Worm (Caenorhabditis elegans) whole organism, young adult: ENCODE data around the gene glrx-21.
A peak's percentile ranks its signal among the peaks of the same experiment; 100 is the strongest.

Experiments used
- B0019.2 ChIP-seq: fragments of 200-800 bp; sonication (Bioruptor generic); conservative IDR thresholded peaks from 2 replicates; pipeline ENCODE4 v1.3.6; 2022; ENCODE audit warnings: missing genetic modification reagents, missing genetic modification characterization, missing compliant biosample characterization
- F23B12.7 ChIP-seq: sonication (generic microtip); optimal IDR thresholded peaks from 2 replicates; lab custom pipeline; 2017; ENCODE audit warnings: missing genetic modification characterization, mild to moderate bottlenecking, missing compliant biosample characterization, antibody characterized with exemption, moderate library complexity; ENCODE audit not compliant: insufficient read depth
- F33H1.4 ChIP-seq: fragments of 200-800 bp; sonication (Bioruptor generic); IDR thresholded peaks from 2 replicates; pipeline ENCODE4 v1.3.6; 2022; ENCODE audit warnings: missing genetic modification reagents, missing genetic modification characterization, missing compliant biosample characterization
- F57A8.1 ChIP-seq: fragments of 200-800 bp; sonication (Bioruptor generic); optimal IDR thresholded peaks from 2 replicates; lab custom pipeline; 2018; ENCODE audit warnings: mild to moderate bottlenecking, missing genetic modification characterization, moderate library complexity, missing compliant biosample characterization
- K11D2.4 ChIP-seq: fragments of 200-800 bp; sonication (Bioruptor generic); IDR thresholded peaks from 2 replicates; pipeline ENCODE4 v1.3.6; 2022; ENCODE audit warnings: missing genetic modification reagents, missing genetic modification characterization, missing compliant biosample characterization
- T26A5.8 ChIP-seq: sonication (generic microtip); optimal IDR thresholded peaks from 2 replicates; lab custom pipeline; 2016; ENCODE audit warnings: missing genetic modification characterization, missing compliant biosample characterization
- aptf-2 ChIP-seq: fragments of 200-800 bp; sonication (Bioruptor generic); conservative IDR thresholded peaks from 2 replicates; pipeline ENCODE4 v1.3.6; 2022; ENCODE audit warnings: missing genetic modification reagents, missing genetic modification characterization, missing compliant biosample characterization
- aptf-3 ChIP-seq: fragments of 200-800 bp; sonication (Bioruptor generic); IDR thresholded peaks from 2 replicates; pipeline ENCODE4 v1.3.6; 2022; ENCODE audit warnings: missing genetic modification characterization, missing compliant biosample characterization
- athp-1 ChIP-seq: sonication (generic microtip); optimal IDR thresholded peaks from 2 replicates; lab custom pipeline; 2017; ENCODE audit warnings: mild to moderate bottlenecking, missing genetic modification characterization, missing compliant biosample characterization
- attf-3 ChIP-seq: fragments of 200-800 bp; sonication (Bioruptor generic); conservative IDR thresholded peaks from 2 replicates; pipeline ENCODE4 v1.3.6; 2022; ENCODE audit warnings: missing genetic modification reagents, missing genetic modification characterization, missing compliant biosample characterization
- attf-5 ChIP-seq: fragments of 200-800 bp; sonication (Bioruptor generic); optimal IDR thresholded peaks from 2 replicates; lab custom pipeline; 2018; ENCODE audit warnings: mild to moderate bottlenecking, missing genetic modification characterization, missing compliant biosample characterization
- ccch-3 ChIP-seq: fragments of 200-800 bp; sonication (Bioruptor generic); optimal IDR thresholded peaks from 2 replicates; lab custom pipeline; 2018; ENCODE audit warnings: mild to moderate bottlenecking, missing genetic modification characterization, missing compliant biosample characterization
- cebp-2 ChIP-seq: fragments of 200-800 bp; sonication (Bioruptor generic); IDR thresholded peaks from 2 replicates; pipeline ENCODE4 v1.3.6; 2022; ENCODE audit warnings: missing genetic modification characterization, missing compliant biosample characterization
- ceh-91 ChIP-seq: fragments of 200-800 bp; sonication (Bioruptor generic); IDR thresholded peaks from 2 replicates; pipeline ENCODE4 v1.3.6; 2022; ENCODE audit warnings: missing genetic modification reagents, missing genetic modification characterization, missing compliant biosample characterization
- dox-1 ChIP-seq: fragments of 200-800 bp; sonication (Bioruptor generic); IDR thresholded peaks from 2 replicates; pipeline ENCODE4 v1.3.6; 2022; ENCODE audit warnings: missing genetic modification reagents, missing genetic modification characterization, missing compliant biosample characterization
- efl-1 ChIP-seq: fragments of 150-350 bp; optimal IDR thresholded peaks from 2 replicates; lab custom pipeline; 2014; ENCODE audit warnings: missing biosample characterization, missing genetic modification reagents, missing genetic modification characterization
- egl-18 ChIP-seq: fragments of 200-800 bp; sonication (Bioruptor generic); IDR thresholded peaks from 2 replicates; pipeline ENCODE4 v1.3.6; 2022; ENCODE audit warnings: missing genetic modification reagents, missing genetic modification characterization, missing compliant biosample characterization
- ets-4 ChIP-seq: fragments of 200-800 bp; sonication (Bioruptor generic); optimal IDR thresholded peaks from 2 replicates; lab custom pipeline; 2018; ENCODE audit warnings: mild to moderate bottlenecking, missing genetic modification characterization, missing compliant biosample characterization
- fkh-3 ChIP-seq: sonication (generic microtip); optimal IDR thresholded peaks from 2 replicates; lab custom pipeline; 2016; ENCODE audit warnings: mild to moderate bottlenecking, missing genetic modification characterization, missing compliant biosample characterization
- hlh-12 ChIP-seq: sonication (generic microtip); optimal IDR thresholded peaks from 2 replicates; lab custom pipeline; 2016; ENCODE audit warnings: missing genetic modification characterization, missing compliant biosample characterization
- hmg-1.2 ChIP-seq: fragments of 200-800 bp; sonication (Bioruptor generic); IDR thresholded peaks from 2 replicates; pipeline ENCODE4 v1.3.6; 2022; ENCODE audit warnings: missing genetic modification reagents, missing genetic modification characterization, missing compliant biosample characterization
- hrde-1 ChIP-seq: sonication (generic microtip); optimal IDR thresholded peaks from 2 replicates; lab custom pipeline; 2016; ENCODE audit warnings: missing genetic modification characterization, mild to moderate bottlenecking, missing compliant biosample characterization, moderate library complexity, missing genotype, missing genetic modification reagents, borderline replicate concordance
- lag-1 ChIP-seq: fragments of 200-800 bp; sonication (Bioruptor generic); IDR thresholded peaks from 2 replicates; pipeline ENCODE4 v1.3.6; 2022; ENCODE audit warnings: missing genetic modification reagents, missing genetic modification characterization, missing compliant biosample characterization
- let-526 ChIP-seq: fragments of 200-800 bp; sonication (Bioruptor generic); IDR thresholded peaks from 2 replicates; pipeline ENCODE4 v1.3.6; 2022; ENCODE audit warnings: missing genetic modification reagents, missing genetic modification characterization, missing compliant biosample characterization
- lin-54 ChIP-seq: fragments of 200-800 bp; sonication (Bioruptor generic); optimal IDR thresholded peaks from 2 replicates; lab custom pipeline; 2018; ENCODE audit warnings: mild to moderate bottlenecking, missing genetic modification characterization, missing compliant biosample characterization
- lir-1 ChIP-seq: fragments of 200-800 bp; sonication (Bioruptor generic); conservative IDR thresholded peaks from 2 replicates; pipeline ENCODE4 v1.3.6; 2022; ENCODE audit warnings: missing genetic modification reagents, missing genetic modification characterization, missing compliant biosample characterization
- lsl-1 ChIP-seq: fragments of 200-800 bp; sonication (Bioruptor generic); optimal IDR thresholded peaks from 2 replicates; lab custom pipeline; 2018; ENCODE audit warnings: mild to moderate bottlenecking, missing genetic modification characterization, moderate library complexity, missing compliant biosample characterization
- madf-8 ChIP-seq: fragments of 200-800 bp; sonication (Bioruptor generic); conservative IDR thresholded peaks from 2 replicates; pipeline ENCODE4 v1.3.6; 2022; ENCODE audit warnings: missing genetic modification reagents, missing genetic modification characterization, missing compliant biosample characterization
- mcd-1 ChIP-seq: fragments of 200-800 bp; sonication (Bioruptor generic); IDR thresholded peaks from 2 replicates; pipeline ENCODE4 v1.3.6; 2022; ENCODE audit warnings: missing genetic modification reagents, missing genetic modification characterization, missing compliant biosample characterization
- mel-28 ChIP-seq: sonication (generic microtip); optimal IDR thresholded peaks from 2 replicates; lab custom pipeline; 2016; ENCODE audit warnings: borderline replicate concordance, mild to moderate bottlenecking, missing genetic modification characterization, missing compliant biosample characterization
- nhr-80 ChIP-seq: sonication (generic microtip); optimal IDR thresholded peaks from 2 replicates; lab custom pipeline; 2016; ENCODE audit warnings: missing genetic modification characterization, missing compliant biosample characterization
- pbrm-1 ChIP-seq: fragments of 200-800 bp; sonication (Bioruptor generic); IDR thresholded peaks from 2 replicates; pipeline ENCODE4 v1.3.6; 2022; ENCODE audit warnings: missing genetic modification reagents, missing genetic modification characterization, missing compliant biosample characterization
- pha-4 ChIP-seq: fragments of 150-350 bp; sonication (generic microtip); optimal IDR thresholded peaks from 2 replicates; lab custom pipeline; 2014; ENCODE audit warnings: missing biosample characterization, missing genetic modification reagents, missing genetic modification characterization
- rec-8 ChIP-seq, 2 experiments: sonication (generic microtip); optimal IDR thresholded peaks; 2 replicates each; lab custom pipeline; 2016; ENCODE audit warnings: mild to moderate bottlenecking in 2 of 2, missing genetic modification characterization in 2 of 2, missing genetic modification reagents in 2 of 2, missing genotype in 2 of 2, missing biosample characterization in 1 of 2, missing compliant biosample characterization in 1 of 2, moderate library complexity in 1 of 2
- rpc-1 ChIP-seq, 2 experiments: fragments of 150-350 bp in 1 of 2; sonication (generic microtip) in 1 of 2; optimal IDR thresholded peaks; 2 replicates each; lab custom pipeline; 2014 to 2018; ENCODE audit warnings: missing biosample characterization in 1 of 2, missing genetic modification characterization in 1 of 2, missing genetic modification reagents in 1 of 2, missing genotype in 1 of 2
- snpc-1.3 ChIP-seq: sonication (generic microtip); optimal IDR thresholded peaks from 2 replicates; lab custom pipeline; 2017; ENCODE audit warnings: missing genetic modification characterization, mild to moderate bottlenecking, missing compliant biosample characterization, antibody characterized with exemption, moderate library complexity, missing genotype, missing genetic modification reagents; ENCODE audit not compliant: insufficient read depth
- snpc-3.4 ChIP-seq: sonication (generic microtip); optimal IDR thresholded peaks from 2 replicates; lab custom pipeline; 2017; ENCODE audit warnings: missing genetic modification characterization, mild to moderate bottlenecking, missing compliant biosample characterization, antibody characterized with exemption, moderate library complexity, missing genotype, missing genetic modification reagents
- somi-1 ChIP-seq: fragments of 200-800 bp; sonication (Bioruptor generic); optimal IDR thresholded peaks from 2 replicates; lab custom pipeline; 2018; ENCODE audit warnings: mild to moderate bottlenecking, missing genetic modification characterization, missing compliant biosample characterization
- sptf-2 ChIP-seq: fragments of 200-800 bp; sonication (Bioruptor generic); optimal IDR thresholded peaks from 2 replicates; lab custom pipeline; 2018; ENCODE audit warnings: mild to moderate bottlenecking, missing genetic modification characterization, missing compliant biosample characterization
- tlf-1 ChIP-seq: fragments of 200-800 bp; sonication (Bioruptor generic); optimal IDR thresholded peaks from 2 replicates; lab custom pipeline; 2018; ENCODE audit warnings: mild to moderate bottlenecking, missing genetic modification characterization, missing compliant biosample characterization
- xnd-1 ChIP-seq: sonication (generic microtip); optimal IDR thresholded peaks from 2 replicates; lab custom pipeline; 2016; ENCODE audit warnings: missing genotype, missing genetic modification reagents, missing genetic modification characterization, missing compliant biosample characterization
- ztf-18 ChIP-seq: sonication (generic microtip); optimal IDR thresholded peaks from 2 replicates; lab custom pipeline; 2016; ENCODE audit warnings: missing genotype, mild to moderate bottlenecking, missing genetic modification characterization, missing compliant biosample characterization
- ztf-25 ChIP-seq: fragments of 200-800 bp; sonication (Bioruptor generic); IDR thresholded peaks from 2 replicates; pipeline ENCODE4 v1.3.6; 2022; ENCODE audit warnings: missing genetic modification reagents, missing genetic modification characterization, missing compliant biosample characterization
- ztf-6 ChIP-seq: fragments of 200-800 bp; sonication (Bioruptor generic); IDR thresholded peaks from 2 replicates; pipeline ENCODE4 v1.3.6; 2022; ENCODE audit warnings: missing genetic modification reagents, missing genetic modification characterization, missing compliant biosample characterization

Gene glrx-21

DNA sequence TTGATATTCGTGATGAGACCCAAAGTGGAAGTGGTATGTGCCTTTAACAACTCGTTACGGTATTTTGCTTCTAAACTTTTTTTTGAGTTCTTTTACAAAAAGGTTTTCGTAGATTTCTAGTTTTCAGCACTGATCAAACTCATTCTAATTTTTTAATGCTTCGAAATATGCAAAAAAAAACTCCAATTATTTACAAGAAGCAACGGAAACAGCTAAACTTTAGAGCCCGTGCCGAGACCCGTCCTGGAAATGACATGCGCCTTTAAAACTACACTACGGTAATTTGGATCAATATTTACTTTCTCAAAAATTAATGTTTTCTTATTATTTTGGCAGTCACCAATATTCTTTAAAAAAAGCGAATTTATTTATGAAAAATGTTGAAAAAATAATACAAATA, 34.6 kb upstream of the glrx-21 start (continued):
- TF ChIP-seq ztf-6 = no peak
- TF ChIP-seq ccch-3 (GFP tag; lab: Kevin White, UChicago) = no peak
- no peak for TF ChIP-seq let-526 (GFP tag; lab: Robert Waterston, UW)
- TF ChIP-seq lin-54 (GFP tag; lab: Kevin White, UChicago) = peak; percentile 28
- TF ChIP-seq pbrm-1 (GFP tag; lab: Robert Waterston, UW) = no peak
- TF ChIP-seq F23B12.7 = no peak
- TF ChIP-seq xnd-1 (tag; lab: Kevin White, UChicago) = peak; percentile 94
- TF ChIP-seq ceh-91 = peak; percentile 68
- TF ChIP-seq ztf-25 (GFP tag; lab: Robert Waterston, UW) = no peak
- no peak for TF ChIP-seq ztf-18 (tag; lab: Kevin White, UChicago)
- peak; percentile 75 for TF ChIP-seq snpc-3.4 (tag; lab: Kevin White, UChicago)
- no peak for TF ChIP-seq attf-5
- TF ChIP-seq snpc-1.3 (tag; lab: Kevin White, UChicago) = peak; percentile 5
- peak; percentile 29 for TF ChIP-seq efl-1 (GFP tag; lab: Kevin White, UChicago)
- no peak for TF ChIP-seq rpc-1 (optimal IDR thresholded peaks at IDR 0.05; lab: Kevin White, UChicago)
- TF ChIP-seq rpc-1 (tag; optimal IDR thresholded peaks at IDR 0.05; lab: Kevin White, UChicago) = no peak

DNA sequence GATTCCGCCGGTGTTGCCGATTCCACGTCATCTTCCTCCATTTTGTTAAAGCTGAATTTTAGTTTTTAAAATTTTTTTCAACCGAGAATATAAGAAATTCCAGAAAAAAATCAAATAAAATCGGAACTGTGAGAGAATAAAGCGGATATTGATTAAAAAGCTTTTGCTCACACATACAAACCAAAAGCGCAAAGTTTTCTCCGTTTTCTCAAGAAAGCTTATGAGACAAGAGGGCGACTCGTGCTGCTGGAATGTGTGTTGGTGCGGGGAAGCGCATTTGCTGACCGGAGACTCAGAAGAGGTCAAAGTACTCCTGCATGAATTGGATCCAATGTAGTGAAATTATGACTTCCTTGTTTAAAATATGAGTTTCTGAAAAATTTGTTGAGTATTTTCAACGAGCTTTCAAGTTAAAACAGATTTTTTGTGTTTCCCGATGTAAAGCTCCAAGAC, 34.0 kb upstream of the glrx-21 start, which contains the start of gene paqr-2:
paqr-2 (minus strand) TSS at position 51 of the 453 bp plus-strand sequence.
- TF ChIP-seq attf-3 (no peak), lsl-1 (GFP tag; lab: Kevin White, UChicago) (no peak), hlh-12 (tag; lab: Kevin White, UChicago) (no peak), lag-1 (GFP tag; lab: Robert Waterston, UW) (no peak), rec-8 (tag; optimal IDR thresholded peaks at IDR 0.05; lab: Kevin White, UChicago) (no peak), B0019.2 (GFP tag; lab: Robert Waterston, UW) (no peak), mcd-1 (GFP tag; lab: Robert Waterston, UW) (peak; percentile 56), aptf-3 (GFP tag; lab: Robert Waterston, UW) (no peak), hmg-1.2 (0 out of 2 replicates have a peak, but pooled peaks have one; percentile 18), sptf-2 (GFP tag; lab: Kevin White, UChicago) (no peak), dox-1 (GFP tag; lab: Robert Waterston, UW) (no peak; the same call in 1 of the 2 replicates), lir-1 (GFP tag; lab: Robert Waterston, UW) (no peak), somi-1 (GFP tag; lab: Kevin White, UChicago) (no peak), nhr-80 (tag; lab: Kevin White, UChicago) (peak; percentile 38), efl-1 (GFP tag; lab: Kevin White, UChicago) (no peak), athp-1 (no peak), egl-18 (GFP tag; lab: Robert Waterston, UW) (no peak), F33H1.4 (GFP tag; lab: Robert Waterston, UW) (no peak), tlf-1 (GFP tag; lab: Kevin White, UChicago) (no peak), pha-4 (tag; lab: Kevin White, UChicago) (peak; percentile 11), F57A8.1 (GFP tag; lab: Kevin White, UChicago) (no peak), mel-28 (tag; lab: Kevin White, UChicago) (no peak), aptf-2 (no peak), hrde-1 (tag; lab: Kevin White, UChicago) (no peak), madf-8 (no peak), fkh-3 (tag; lab: Kevin White, UChicago) (no peak), ets-4 (GFP tag; lab: Kevin White, UChicago) (no peak), attf-5 (peak; percentile 52), T26A5.8 (tag; lab: Kevin White, UChicago) (no peak), K11D2.4 (GFP tag; lab: Robert Waterston, UW) (no peak), cebp-2 (GFP tag; lab: Robert Waterston, UW) (no peak)
